Worm (Caenorhabditis elegans) whole organism, mixed stage, embryonic: Measurements from ENCODE around the gene lys-2.

ENCODE experiments used
- elt-1 ChIP-seq: sonication (generic microtip); optimal IDR thresholded peaks from 2 replicates; lab custom pipeline; 2017; ENCODE audit warnings: missing genetic modification characterization, mild to moderate bottlenecking, missing compliant biosample characterization, antibody characterized with exemption, moderate library complexity, borderline replicate concordance; ENCODE audit not compliant: insufficient read depth
- elt-3 ChIP-seq: fragments of 150-350 bp; optimal IDR thresholded peaks from 2 replicates; lab custom pipeline; 2014; ENCODE audit warnings: missing biosample characterization, missing genetic modification characterization
- lin-13 ChIP-seq: fragments of 150-350 bp; optimal IDR thresholded peaks from 2 replicates; lab custom pipeline; 2014; ENCODE audit warnings: missing biosample characterization, missing genetic modification characterization
- lsy-2 ChIP-seq: fragments of 150-350 bp; optimal IDR thresholded peaks from 2 replicates; lab custom pipeline; 2014; ENCODE audit warnings: missing biosample characterization, missing genetic modification characterization
- mep-1 ChIP-seq: fragments of 150-350 bp; optimal IDR thresholded peaks from 2 replicates; lab custom pipeline; 2017; ENCODE audit warnings: missing biosample characterization, missing genetic modification reagents, missing genetic modification characterization, inconsistent platforms
- nhr-237 ChIP-seq: fragments of 150-350 bp; optimal IDR thresholded peaks from 2 replicates; lab custom pipeline; 2014; ENCODE audit warnings: missing biosample characterization, missing genetic modification characterization
- nhr-76 ChIP-seq: sonication (generic microtip); optimal IDR thresholded peaks from 2 replicates; lab custom pipeline; 2017; ENCODE audit warnings: missing biosample characterization, missing genetic modification characterization
- pha-4 ChIP-seq: fragments of 150-350 bp; optimal IDR thresholded peaks from 2 replicates; lab custom pipeline; 2018; ENCODE audit warnings: missing biosample characterization, missing genetic modification reagents, missing genetic modification characterization
- unc-62 ChIP-seq: fragments of 150-350 bp; optimal IDR thresholded peaks from 2 replicates; lab custom pipeline; 2014; ENCODE audit warnings: missing biosample characterization, missing genetic modification reagents, missing genetic modification characterization

DNA sequence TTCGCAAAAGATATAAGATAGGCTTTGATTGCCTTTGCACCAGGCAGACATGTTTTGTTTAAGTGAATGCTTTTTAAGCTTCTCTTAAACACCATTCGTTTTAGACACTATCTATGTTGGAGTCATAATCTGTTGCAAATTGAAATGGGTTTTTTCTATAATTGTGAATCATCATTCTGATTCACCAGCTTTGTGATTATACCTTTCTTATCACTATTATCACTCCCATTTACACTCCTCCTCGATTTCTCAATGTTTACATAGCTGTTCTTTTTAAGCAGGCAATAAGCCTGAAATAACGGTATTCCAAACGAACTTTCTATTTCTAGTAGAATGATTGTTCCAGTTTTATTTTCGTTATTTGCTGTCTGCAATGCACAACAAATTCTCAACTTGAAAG lies 15.8 kb upstream of the lys-2 start, which contains the start of gene B0024.4:
- TF ChIP-seq elt-3 (tag; lab: Kevin White, UChicago) (no peak), nhr-76 (tag; lab: Kevin White, UChicago) (no peak), lin-13 (tag; lab: Kevin White, UChicago) (no peak), mep-1 (tag; lab: Kevin White, UChicago) (no peak), elt-1 (no peak), unc-62 (GFP tag; lab: Kevin White, UChicago) (no peak), lsy-2 (tag; lab: Kevin White, UChicago) (no peak), nhr-237 (tag; lab: Kevin White, UChicago) (no peak), pha-4 (no peak)
